Worm (Caenorhabditis elegans): ENCODE results near the gene Y54G11A.17.
"Not testable (repeated sequence)": the region's sequence is repeated elsewhere in the genome, so short reads cannot be mapped to it uniquely, and the experiment has no call there.

The Y54G11A.17 gene

DNA sequence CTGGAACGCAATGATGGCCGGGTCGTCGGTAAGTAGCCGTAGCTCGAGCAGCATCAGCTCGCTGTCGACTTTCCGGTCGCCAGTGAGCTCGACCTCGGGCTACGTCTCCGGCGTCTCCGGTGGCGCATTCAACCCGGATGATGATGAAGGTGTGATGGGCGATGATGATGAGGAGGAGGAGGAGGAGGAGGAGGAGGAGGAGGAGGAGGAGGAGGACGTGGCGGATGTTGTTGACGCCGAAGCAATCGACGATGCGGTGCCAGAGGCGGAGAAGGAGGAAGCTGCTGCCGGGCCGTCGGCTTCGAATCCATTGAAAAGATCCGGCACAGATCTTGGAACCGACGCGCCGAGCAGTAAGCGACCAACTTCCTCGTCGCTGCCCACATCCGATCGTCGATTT is 30.0 kb downstream of the Y54G11A.17 start:
- no peak for TF ChIP-seq klf-2 (GFP tag; conservative IDR thresholded peaks at IDR 0.05)
- no peak for TF ChIP-seq med-1 (GFP tag; optimal IDR thresholded peaks at IDR 0.05; ENCODE audit: insufficient read depth)
- TF ChIP-seq flt-1 (GFP tag; IDR thresholded peaks at IDR 0.05), result no peak
- TF ChIP-seq T22C8.4 (GFP tag; IDR thresholded peaks at IDR 0.05), result no peak
- TF ChIP-seq ztf-29 (GFP tag; IDR thresholded peaks at IDR 0.05), result no peak
- no peak for TF ChIP-seq tab-1 (GFP tag; IDR thresholded peaks at IDR 0.05)
- TF ChIP-seq ref-1 (GFP tag; conservative IDR thresholded peaks at IDR 0.05), result no peak
- TF ChIP-seq ztf-23 (GFP tag; IDR thresholded peaks at IDR 0.05), result no peak
- TF ChIP-seq cog-1 (tag; optimal IDR thresholded peaks at IDR 0.05), result no peak

DNA sequence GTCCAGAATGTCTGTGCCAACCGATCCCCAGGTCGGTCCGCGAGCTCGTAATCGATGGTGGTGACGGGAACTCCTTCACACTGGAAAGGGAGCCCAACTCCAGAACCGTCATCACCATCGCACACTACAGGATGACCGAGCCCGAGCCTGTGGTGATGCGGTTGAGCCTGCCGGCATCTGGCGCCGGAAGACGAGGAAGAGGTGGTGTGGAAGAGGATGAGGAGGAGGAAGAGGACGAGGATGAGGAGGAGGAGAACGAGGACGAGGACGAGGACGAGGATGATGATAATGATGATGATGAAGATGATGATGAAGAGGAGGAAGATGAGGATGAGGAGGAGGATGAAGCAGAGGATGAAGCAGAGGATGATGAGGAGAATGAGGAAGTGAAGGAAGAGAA is 31.2 kb downstream of the Y54G11A.17 start, which contains the start of gene Y54G11A.14:
Gene Y54G11A.14 (plus strand): TSS at position 132 of the 400 bp plus-strand sequence.
- TF ChIP-seq klf-2 (GFP tag; conservative IDR thresholded peaks at IDR 0.05) (no peak), cog-1 (tag; optimal IDR thresholded peaks at IDR 0.05) (no peak), ref-1 (GFP tag; conservative IDR thresholded peaks at IDR 0.05) (no peak), flt-1 (GFP tag; IDR thresholded peaks at IDR 0.05) (no peak), ztf-23 (GFP tag; IDR thresholded peaks at IDR 0.05) (no peak), tab-1 (GFP tag; IDR thresholded peaks at IDR 0.05) (no peak), med-1 (GFP tag; optimal IDR thresholded peaks at IDR 0.05; ENCODE audit: insufficient read depth) (no peak), ztf-29 (GFP tag; IDR thresholded peaks at IDR 0.05) (no peak), T22C8.4 (GFP tag; IDR thresholded peaks at IDR 0.05) (no peak)

DNA sequence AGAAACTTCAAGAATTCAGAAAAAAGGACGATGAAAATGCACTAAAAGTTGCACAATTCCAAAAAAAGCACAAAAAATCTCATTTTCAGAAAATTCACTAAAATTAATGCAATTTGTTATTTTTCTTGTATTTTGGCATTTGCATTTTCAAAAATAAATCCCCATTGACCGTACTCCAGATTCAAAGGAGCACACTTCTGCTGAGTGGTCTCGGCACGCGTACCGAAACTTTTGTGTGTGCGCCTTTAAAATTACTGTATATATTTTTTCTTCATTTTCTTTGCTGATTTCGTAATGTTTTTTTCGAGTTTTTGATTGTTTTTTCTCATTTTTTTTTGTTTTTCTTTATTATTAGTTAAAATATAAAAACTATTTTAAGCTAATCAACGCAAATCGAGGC is 37.0 kb downstream of the Y54G11A.17 start:
- no peak for TF ChIP-seq ztf-29 (GFP tag; IDR thresholded peaks at IDR 0.05)
- no peak for TF ChIP-seq med-1 (GFP tag; optimal IDR thresholded peaks at IDR 0.05; ENCODE audit: insufficient read depth)
- no peak for TF ChIP-seq cog-1 (tag; optimal IDR thresholded peaks at IDR 0.05)
- TF ChIP-seq klf-2 (GFP tag; conservative IDR thresholded peaks at IDR 0.05), result no peak
- TF ChIP-seq flt-1 (GFP tag; IDR thresholded peaks at IDR 0.05), result no peak
- TF ChIP-seq ref-1 (GFP tag; conservative IDR thresholded peaks at IDR 0.05), result no peak
- no peak for TF ChIP-seq T22C8.4 (GFP tag; IDR thresholded peaks at IDR 0.05)
- no peak for TF ChIP-seq tab-1 (GFP tag; IDR thresholded peaks at IDR 0.05)
- no peak for TF ChIP-seq ztf-23 (GFP tag; IDR thresholded peaks at IDR 0.05)

DNA sequence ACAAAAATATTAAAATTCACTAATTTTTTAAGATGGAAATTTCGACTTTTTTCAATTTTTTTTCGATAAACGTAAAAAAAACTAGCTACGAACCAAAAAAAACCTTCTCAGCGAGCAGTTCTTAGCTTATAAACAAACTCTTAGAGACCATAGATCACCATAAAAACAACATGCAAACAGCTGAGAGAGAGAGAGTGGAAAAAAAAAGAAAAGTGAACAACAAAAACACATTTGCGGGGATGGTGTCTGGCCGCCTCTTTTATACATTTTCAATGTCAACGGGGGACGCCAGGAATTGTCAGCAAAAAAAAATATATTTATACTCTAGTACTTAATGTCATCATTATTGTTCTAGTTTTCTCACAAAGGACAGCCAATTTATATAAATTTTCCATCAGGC is 37.7 kb downstream of the Y54G11A.17 start:
- TF ChIP-seq flt-1 (GFP tag; IDR thresholded peaks at IDR 0.05) (no peak), T22C8.4 (GFP tag; IDR thresholded peaks at IDR 0.05) (no peak)

DNA sequence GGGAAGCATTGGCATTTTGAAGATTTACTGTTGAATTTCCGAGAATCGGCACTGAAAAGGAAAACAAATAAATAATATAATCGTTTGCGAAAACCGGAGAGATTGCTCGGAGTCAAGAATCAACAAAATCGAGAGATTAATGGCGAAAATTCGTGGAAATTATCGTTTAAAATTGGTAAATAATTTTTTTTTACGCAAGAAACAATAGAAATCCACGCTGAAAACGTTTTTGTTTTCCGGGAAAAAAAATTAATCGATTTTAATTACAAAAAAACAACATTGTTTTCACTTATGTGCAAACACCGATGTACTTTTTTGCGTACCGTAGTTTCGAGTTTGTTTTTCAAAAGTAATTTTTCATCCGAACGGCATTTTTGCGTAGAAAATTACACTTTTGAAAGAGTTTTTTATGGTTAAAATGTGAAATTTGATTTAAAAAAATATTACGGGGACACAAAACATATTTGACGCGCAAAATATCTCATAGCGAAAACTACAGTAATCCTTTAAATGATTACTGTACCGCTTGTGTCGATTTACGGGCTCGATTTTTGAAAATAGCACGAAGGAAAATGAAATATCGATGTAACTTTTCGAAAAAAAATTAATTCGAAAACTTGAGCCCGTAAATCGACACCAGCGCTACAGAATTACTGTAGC is 38.3 kb downstream of the Y54G11A.17 start, which contains the start of gene ctl-3:
Gene ctl-3 (minus strand): TSS at position 51 of the 660 bp plus-strand sequence.
- TF ChIP-seq klf-2 (GFP tag; conservative IDR thresholded peaks at IDR 0.05) (no peak), T22C8.4 (GFP tag; IDR thresholded peaks at IDR 0.05) (no peak), ref-1 (GFP tag; conservative IDR thresholded peaks at IDR 0.05) (no peak), cog-1 (tag; optimal IDR thresholded peaks at IDR 0.05) (no peak), flt-1 (GFP tag; IDR thresholded peaks at IDR 0.05) (no peak), ztf-29 (GFP tag; IDR thresholded peaks at IDR 0.05) (no peak), tab-1 (GFP tag; IDR thresholded peaks at IDR 0.05) (no peak), med-1 (GFP tag; optimal IDR thresholded peaks at IDR 0.05; ENCODE audit: insufficient read depth) (no peak), ztf-23 (GFP tag; IDR thresholded peaks at IDR 0.05) (no peak)

DNA sequence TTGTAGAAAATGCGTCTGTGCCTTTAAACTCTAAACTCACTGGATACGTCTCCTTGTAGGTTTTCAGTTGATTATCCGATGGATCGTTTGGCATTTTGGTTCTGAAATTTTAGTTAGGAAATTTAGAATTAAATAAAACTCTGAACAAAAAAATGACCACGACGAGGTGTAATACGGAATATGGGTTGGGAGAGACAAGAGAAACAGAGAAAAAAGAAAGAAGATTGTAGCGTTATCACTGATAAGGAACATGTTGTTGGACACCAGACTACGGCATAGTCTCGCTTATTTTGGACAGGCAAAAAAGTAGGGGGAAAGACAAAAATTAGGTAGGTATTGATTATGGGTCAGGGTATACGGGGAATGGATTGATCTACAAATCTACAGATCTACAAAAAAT is 43.0 kb downstream of the Y54G11A.17 start, which contains the start of gene ctl-1:
Gene ctl-1 (minus strand): TSS at position 101 of the 400 bp plus-strand sequence.
- TF ChIP-seq flt-1 (GFP tag; IDR thresholded peaks at IDR 0.05); tab-1 (GFP tag; IDR thresholded peaks at IDR 0.05); med-1 (GFP tag; optimal IDR thresholded peaks at IDR 0.05; ENCODE audit: insufficient read depth): not testable (repeated sequence)

DNA sequence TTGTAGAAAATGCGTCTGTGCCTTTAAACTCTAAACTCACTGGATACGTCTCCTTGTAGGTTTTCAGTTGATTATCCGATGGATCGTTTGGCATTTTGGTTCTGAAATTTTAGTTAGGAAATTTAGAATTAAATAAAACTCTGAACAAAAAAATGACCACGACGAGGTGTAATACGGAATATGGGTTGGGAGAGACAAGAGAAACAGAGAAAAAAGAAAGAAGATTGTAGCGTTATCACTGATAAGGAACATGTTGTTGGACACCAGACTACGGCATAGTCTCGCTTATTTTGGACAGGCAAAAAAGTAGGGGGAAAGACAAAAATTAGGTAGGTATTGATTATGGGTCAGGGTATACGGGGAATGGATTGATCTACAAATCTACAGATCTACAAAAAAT is 47.3 kb downstream of the Y54G11A.17 start, which contains the start of gene ctl-2:
Gene ctl-2 (minus strand): TSS at position 101 of the 400 bp plus-strand sequence.
- TF ChIP-seq klf-2 (GFP tag; conservative IDR thresholded peaks at IDR 0.05); tab-1 (GFP tag; IDR thresholded peaks at IDR 0.05); ref-1 (GFP tag; conservative IDR thresholded peaks at IDR 0.05): not testable (repeated sequence)

DNA sequence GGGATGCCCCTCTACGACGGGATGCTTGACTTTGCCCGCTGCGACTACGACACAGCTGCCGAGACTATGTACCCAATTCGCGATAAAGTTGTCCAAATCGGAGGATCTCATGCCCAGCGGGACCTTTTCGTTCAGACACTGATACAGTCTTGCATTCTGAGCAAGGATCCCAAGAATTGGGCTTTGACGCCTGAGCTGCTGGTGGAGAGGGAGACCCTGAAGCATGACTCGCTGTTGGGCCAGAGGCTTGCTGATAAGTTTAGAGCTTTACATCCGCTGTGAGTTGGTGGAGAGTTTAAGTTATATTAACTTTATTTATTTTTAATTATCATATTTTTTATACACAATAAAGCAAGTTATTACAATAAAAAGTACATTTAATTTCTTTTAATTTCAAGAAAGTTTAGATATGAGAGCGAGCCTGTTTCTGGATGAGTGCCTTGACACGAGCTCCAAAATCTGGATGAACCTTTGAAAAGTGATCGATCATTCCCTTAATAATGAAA is 49.9 kb downstream of the Y54G11A.17 start:
- TF ChIP-seq ref-1 (GFP tag; conservative IDR thresholded peaks at IDR 0.05) (no peak), tab-1 (GFP tag; IDR thresholded peaks at IDR 0.05) (no peak), klf-2 (GFP tag; conservative IDR thresholded peaks at IDR 0.05) (no peak), med-1 (GFP tag; optimal IDR thresholded peaks at IDR 0.05; ENCODE audit: insufficient read depth) (no peak), cog-1 (tag; optimal IDR thresholded peaks at IDR 0.05) (no peak)
